Worm (Caenorhabditis elegans) whole organism, young adult: Measurements from ENCODE around the gene ZK930.6.

Source experiments
- B0035.1 ChIP-seq: sonication (generic microtip); optimal IDR thresholded peaks from 2 replicates; lab custom pipeline; 2016; ENCODE audit warnings: missing genetic modification characterization, mild to moderate bottlenecking, missing compliant biosample characterization, missing genotype, missing genetic modification reagents
- B0336.3 ChIP-seq: fragments of 200-800 bp; sonication (Bioruptor generic); IDR thresholded peaks from 2 replicates; pipeline ENCODE4 v1.3.6; 2022; ENCODE audit warnings: missing genetic modification characterization, missing compliant biosample characterization
- Y53G8AR.9 ChIP-seq: fragments of 200-800 bp; sonication (Bioruptor generic); conservative IDR thresholded peaks from 2 replicates; pipeline ENCODE4 v1.3.6; 2022; ENCODE audit warnings: missing genetic modification reagents, missing genetic modification characterization, missing compliant biosample characterization
- Y95B8A.8 ChIP-seq: fragments of 200-800 bp; sonication (Bioruptor generic); IDR thresholded peaks from 2 replicates; pipeline ENCODE4 v1.3.6; 2022; ENCODE audit warnings: missing genetic modification reagents, missing genetic modification characterization, missing compliant biosample characterization
- aptf-2 ChIP-seq: fragments of 200-800 bp; sonication (Bioruptor generic); conservative IDR thresholded peaks from 2 replicates; pipeline ENCODE4 v1.3.6; 2022; ENCODE audit warnings: missing genetic modification reagents, missing genetic modification characterization, missing compliant biosample characterization
- atf-7 ChIP-seq: sonication (generic microtip); optimal IDR thresholded peaks from 2 replicates; lab custom pipeline; 2017; ENCODE audit warnings: mild to moderate bottlenecking, missing genetic modification characterization, missing compliant biosample characterization
- ceh-79 ChIP-seq: sonication (generic microtip); optimal IDR thresholded peaks from 2 replicates; lab custom pipeline; 2017; ENCODE audit warnings: mild to moderate bottlenecking, missing genetic modification characterization, missing compliant biosample characterization
- ceh-91 ChIP-seq: fragments of 200-800 bp; sonication (Bioruptor generic); IDR thresholded peaks from 2 replicates; pipeline ENCODE4 v1.3.6; 2022; ENCODE audit warnings: missing genetic modification reagents, missing genetic modification characterization, missing compliant biosample characterization
- chd-7 ChIP-seq: sonication (generic microtip); optimal IDR thresholded peaks from 2 replicates; lab custom pipeline; 2016; ENCODE audit warnings: mild to moderate bottlenecking, missing genetic modification characterization, moderate library complexity, missing compliant biosample characterization
- dpff-1 ChIP-seq: sonication (generic microtip); optimal IDR thresholded peaks from 2 replicates; lab custom pipeline; 2017; ENCODE audit warnings: mild to moderate bottlenecking, missing genetic modification characterization, missing compliant biosample characterization
- dpl-1 ChIP-seq: fragments of 150-350 bp; optimal IDR thresholded peaks from 2 replicates; lab custom pipeline; 2014; ENCODE audit warnings: missing biosample characterization, missing genetic modification reagents, missing genetic modification characterization
- egl-18 ChIP-seq: fragments of 200-800 bp; sonication (Bioruptor generic); IDR thresholded peaks from 2 replicates; pipeline ENCODE4 v1.3.6; 2022; ENCODE audit warnings: missing genetic modification reagents, missing genetic modification characterization, missing compliant biosample characterization
- ets-4 ChIP-seq: fragments of 200-800 bp; sonication (Bioruptor generic); optimal IDR thresholded peaks from 2 replicates; lab custom pipeline; 2018; ENCODE audit warnings: mild to moderate bottlenecking, missing genetic modification characterization, missing compliant biosample characterization
- hlh-26 ChIP-seq: fragments of 200-800 bp; sonication (Bioruptor generic); conservative IDR thresholded peaks from 2 replicates; pipeline ENCODE4 v1.3.6; 2022; ENCODE audit warnings: missing genetic modification reagents, missing genetic modification characterization, missing compliant biosample characterization
- hsf-1 ChIP-seq: fragments of 200-800 bp; sonication (Bioruptor generic); IDR thresholded peaks from 2 replicates; pipeline ENCODE4 v1.3.6; 2022; ENCODE audit warnings: missing genetic modification reagents, missing genetic modification characterization, missing compliant biosample characterization
- lin-26 ChIP-seq: fragments of 200-800 bp; sonication (Bioruptor generic); IDR thresholded peaks from 2 replicates; pipeline ENCODE4 v1.3.6; 2022; ENCODE audit warnings: missing genetic modification reagents, missing genetic modification characterization, missing compliant biosample characterization
- lin-40 ChIP-seq: sonication (generic microtip); optimal IDR thresholded peaks from 2 replicates; lab custom pipeline; 2016; ENCODE audit warnings: missing genetic modification characterization, mild to moderate bottlenecking, missing compliant biosample characterization, missing genotype, missing genetic modification reagents
- lin-54 ChIP-seq: fragments of 200-800 bp; sonication (Bioruptor generic); optimal IDR thresholded peaks from 2 replicates; lab custom pipeline; 2018; ENCODE audit warnings: mild to moderate bottlenecking, missing genetic modification characterization, missing compliant biosample characterization
- madf-6 ChIP-seq: fragments of 200-800 bp; sonication (Bioruptor generic); IDR thresholded peaks from 2 replicates; pipeline ENCODE4 v1.3.6; 2022; ENCODE audit warnings: missing genetic modification reagents, missing genetic modification characterization, missing compliant biosample characterization
- nfya-2 ChIP-seq: fragments of 200-800 bp; sonication (Bioruptor generic); IDR thresholded peaks from 2 replicates; pipeline ENCODE4 v1.3.6; 2022; ENCODE audit warnings: missing genetic modification reagents, missing genetic modification characterization, missing compliant biosample characterization
- nhr-120 ChIP-seq: fragments of 200-800 bp; sonication (Bioruptor generic); IDR thresholded peaks from 2 replicates; pipeline ENCODE4 v1.3.6; 2022; ENCODE audit warnings: missing genetic modification characterization, missing compliant biosample characterization
- pbrm-1 ChIP-seq: fragments of 200-800 bp; sonication (Bioruptor generic); IDR thresholded peaks from 2 replicates; pipeline ENCODE4 v1.3.6; 2022; ENCODE audit warnings: missing genetic modification reagents, missing genetic modification characterization, missing compliant biosample characterization
- rcor-1 ChIP-seq: fragments of 200-800 bp; sonication (Bioruptor generic); IDR thresholded peaks from 2 replicates; pipeline ENCODE4 v1.3.6; 2022; ENCODE audit warnings: missing genetic modification reagents, missing genetic modification characterization, missing compliant biosample characterization
- snpc-1.1 ChIP-seq: sonication (generic microtip); optimal IDR thresholded peaks from 2 replicates; lab custom pipeline; 2017; ENCODE audit warnings: missing genetic modification characterization, mild to moderate bottlenecking, missing compliant biosample characterization, antibody characterized with exemption, moderate library complexity, missing genotype, missing genetic modification reagents; ENCODE audit not compliant: insufficient read depth
- snpc-4 ChIP-seq, 5 experiments: fragments of 150-350 bp in 1 of 5; sonication (generic microtip) in 4 of 5; optimal IDR thresholded peaks; 2 replicates each; lab custom pipeline; 2014 to 2018; ENCODE audit warnings: missing genetic modification characterization in 5 of 5, missing biosample characterization in 3 of 5, antibody characterized with exemption in 2 of 5, mild to moderate bottlenecking in 2 of 5, missing compliant biosample characterization in 2 of 5, missing genotype in 2 of 5, moderate library complexity in 2 of 5, missing genetic modification reagents in 1 of 5
- somi-1 ChIP-seq: fragments of 200-800 bp; sonication (Bioruptor generic); optimal IDR thresholded peaks from 2 replicates; lab custom pipeline; 2018; ENCODE audit warnings: mild to moderate bottlenecking, missing genetic modification characterization, missing compliant biosample characterization
- unc-130 ChIP-seq: sonication (generic microtip); optimal IDR thresholded peaks from 2 replicates; lab custom pipeline; 2016; ENCODE audit warnings: missing genetic modification reagents, missing genetic modification characterization, missing compliant biosample characterization
- xnd-1 ChIP-seq: sonication (generic microtip); optimal IDR thresholded peaks from 2 replicates; lab custom pipeline; 2016; ENCODE audit warnings: missing genotype, missing genetic modification reagents, missing genetic modification characterization, missing compliant biosample characterization
- zfh-2 ChIP-seq: fragments of 200-800 bp; sonication (Bioruptor generic); conservative IDR thresholded peaks from 2 replicates; pipeline ENCODE4 v1.3.6; 2022; ENCODE audit warnings: missing genetic modification reagents, missing genetic modification characterization, missing compliant biosample characterization
- zim-3 ChIP-seq: sonication (generic microtip); optimal IDR thresholded peaks from 2 replicates; lab custom pipeline; 2017; ENCODE audit warnings: mild to moderate bottlenecking, missing genetic modification characterization, moderate library complexity, missing compliant biosample characterization
- ztf-26 ChIP-seq: sonication (generic microtip); optimal IDR thresholded peaks from 2 replicates; lab custom pipeline; 2017; ENCODE audit warnings: missing genetic modification characterization, missing compliant biosample characterization

The ZK930.6 gene

DNA sequence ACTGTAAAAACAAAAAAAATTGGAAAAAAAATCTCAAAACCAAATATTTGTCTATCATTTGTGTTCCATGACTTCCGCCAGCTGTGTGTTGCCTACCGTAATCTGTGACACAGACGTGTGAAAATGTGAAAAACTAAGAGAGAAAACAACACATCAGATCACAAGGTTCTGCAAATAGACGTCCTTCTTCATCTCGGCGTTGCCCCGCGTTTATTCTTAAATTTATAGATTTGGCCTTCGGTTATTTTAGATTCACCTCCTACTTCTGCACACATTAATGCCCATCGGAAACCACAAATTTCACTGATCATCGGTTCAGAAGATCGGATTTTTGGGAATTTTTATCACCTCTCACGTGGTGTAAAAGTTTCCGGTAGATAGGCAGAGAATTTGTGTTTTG is 44.6 kb upstream of the ZK930.6 start:
- TF ChIP-seq zim-3 (tag; lab: Kevin White, UChicago) = no peak
- TF ChIP-seq aptf-2 (GFP tag; lab: Robert Waterston, UW) = no peak
- no peak for TF ChIP-seq chd-7
- no peak for TF ChIP-seq dpff-1 (tag; lab: Kevin White, UChicago)

ce11 chrII:11841653-11842052 is 42.1 kb upstream of the ZK930.6 start:
- peak; percentile 50 for TF ChIP-seq atf-7 (tag; lab: Kevin White, UChicago)
- TF ChIP-seq unc-130 (GFP tag; lab: Kevin White, UChicago) = no peak
- no peak for TF ChIP-seq snpc-4 (GFP tag; optimal IDR thresholded peaks at IDR 0.05; lab: Kevin White, UChicago)
- peak; percentile 23 to 87 (median 78) for TF ChIP-seq snpc-4 (tag; optimal IDR thresholded peaks at IDR 0.05; lab: Kevin White, UChicago)
- 0 out of 2 replicates have a peak, but pooled peaks have one; percentile 38 for TF ChIP-seq lin-26 (GFP tag; lab: Robert Waterston, UW)
- peak; percentile 18 for TF ChIP-seq somi-1 (GFP tag; lab: Kevin White, UChicago)
- no peak for TF ChIP-seq egl-18 (GFP tag; lab: Robert Waterston, UW)
- TF ChIP-seq ztf-26 = peak; percentile 61
- TF ChIP-seq madf-6 (GFP tag; lab: Robert Waterston, UW) = no peak

ce11 chrII:11842317-11842716 is 41.4 kb upstream of the ZK930.6 start, which contains the start of gene T27D12.1:
Gene T27D12.1, plus strand, starts transcription at chrII:11842617.
- TF ChIP-seq lin-40 (tag; lab: Kevin White, UChicago) (no peak), ceh-79 (tag; lab: Kevin White, UChicago) (no peak), zfh-2 (GFP tag; lab: Robert Waterston, UW) (no peak), hsf-1 (GFP tag; lab: Robert Waterston, UW) (no peak), pbrm-1 (GFP tag; lab: Robert Waterston, UW) (no peak), ceh-91 (no peak), snpc-1.1 (tag; lab: Kevin White, UChicago) (no peak), xnd-1 (no peak), dpl-1 (GFP tag; lab: Kevin White, UChicago) (no peak), B0336.3 (GFP tag; lab: Robert Waterston, UW) (no peak), atf-7 (tag; lab: Kevin White, UChicago) (no peak), nfya-2 (GFP tag; lab: Robert Waterston, UW) (no peak), rcor-1 (GFP tag; lab: Robert Waterston, UW) (no peak), lin-54 (GFP tag; lab: Kevin White, UChicago) (no peak), nhr-120 (GFP tag; lab: Robert Waterston, UW) (no peak), hlh-26 (GFP tag; lab: Robert Waterston, UW) (no peak), B0035.1 (tag; lab: Kevin White, UChicago) (no peak)

DNA sequence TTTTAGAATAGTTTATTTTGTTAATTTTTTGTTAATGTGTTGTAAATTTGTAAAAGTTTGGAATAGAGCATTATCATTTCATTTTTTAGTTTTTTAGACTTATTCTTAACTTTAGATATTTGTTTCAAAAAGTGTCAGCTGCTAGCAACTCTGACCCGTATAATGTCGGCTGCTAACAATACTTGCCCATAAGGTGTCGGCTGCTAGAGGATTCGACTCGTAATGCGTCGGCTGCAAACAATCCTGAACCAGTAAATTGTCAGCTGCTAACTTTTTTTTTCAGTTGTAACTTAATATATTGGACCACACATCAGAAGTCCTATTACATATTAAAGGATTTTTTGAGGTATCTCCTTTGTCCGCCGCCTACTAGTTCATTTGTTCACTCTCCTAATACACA is 41.0 kb upstream of the ZK930.6 start:
- TF ChIP-seq snpc-1.1 (tag; lab: Kevin White, UChicago) = peak; percentile 34
- peak; percentile 27 for TF ChIP-seq snpc-4 (GFP tag; optimal IDR thresholded peaks at IDR 0.05; lab: Kevin White, UChicago)
- peak in 3 of 4 experiments; percentile 37 to 78 (median 67) for TF ChIP-seq snpc-4 (tag; optimal IDR thresholded peaks at IDR 0.05; lab: Kevin White, UChicago)
- no peak for TF ChIP-seq ets-4 (GFP tag; lab: Kevin White, UChicago)

- TF ChIP-seq Y53G8AR.9 (GFP tag; lab: Robert Waterston, UW) = 0 out of 2 replicates have a peak, but pooled peaks have one; percentile 26
- TF ChIP-seq Y95B8A.8 (GFP tag; lab: Robert Waterston, UW) = no peak
These were observed 40.3 kb upstream of the ZK930.6 start for ce11 chrII:11843441-11843840.
